Fruit fly (Drosophila melanogaster): Measurements from ENCODE around the gene CG33253.

The CG33253 gene

dm6 chrX:19166152-19166935, 16.9 kb upstream of the CG33253 start (continued):
- no peak for TF ChIP-seq CG2129 (GFP tag; IDR thresholded peaks at IDR 0.05; ENCODE audit: partially characterized antibody)
- no peak for TF ChIP-seq pfk (GFP tag; optimal IDR thresholded peaks at IDR 0.05)
- TF ChIP-seq CG7745 (tag; optimal IDR thresholded peaks at IDR 0.05), result no peak
- TF ChIP-seq amos (GFP tag; IDR thresholded peaks at IDR 0.05; ENCODE audit: partially characterized antibody), result no peak
- peak; percentile 2 for TF ChIP-seq slp2 (GFP tag; optimal IDR thresholded peaks at IDR 0.05)
- TF ChIP-seq pzg (GFP tag; optimal IDR thresholded peaks at IDR 0.05), result no peak
- TF ChIP-seq CG8089 (GFP tag; optimal IDR thresholded peaks at IDR 0.05), result no peak
- peak; percentile 52 for TF ChIP-seq CG17385 (GFP tag; optimal IDR thresholded peaks at IDR 0.05)
- no peak for TF ChIP-seq Hey (tag; optimal IDR thresholded peaks at IDR 0.05)
- no peak for TF ChIP-seq CG9876 (GFP tag; optimal IDR thresholded peaks at IDR 0.05)
- no peak for TF ChIP-seq klu (GFP tag; IDR thresholded peaks at IDR 0.05)
- TF ChIP-seq toy (GFP tag; IDR thresholded peaks at IDR 0.05), result no peak
- TF ChIP-seq inv (GFP tag; IDR thresholded peaks at IDR 0.05; ENCODE audit: partially characterized antibody), result no peak
- TF ChIP-seq CG10321 (GFP tag; IDR thresholded peaks at IDR 0.05), result no peak
- TF ChIP-seq CG14014 (GFP tag; IDR thresholded peaks at IDR 0.05), result no peak
- no peak for TF ChIP-seq Six4 (GFP tag; optimal IDR thresholded peaks at IDR 0.05)
- TF ChIP-seq NK7.1 (GFP tag; optimal IDR thresholded peaks at IDR 0.05), result no peak
- no peak for TF ChIP-seq D19B (GFP tag; optimal IDR thresholded peaks at IDR 0.05)
- TF ChIP-seq az2 (GFP tag; optimal IDR thresholded peaks at IDR 0.05), result peak; percentile 42
- TF ChIP-seq scrt (GFP tag; optimal IDR thresholded peaks at IDR 0.05), result peak; percentile 5
- no peak for TF ChIP-seq Tbp (GFP tag; optimal IDR thresholded peaks at IDR 0.05)
- TF ChIP-seq fu2 (GFP tag; optimal IDR thresholded peaks at IDR 0.05), result no peak
- TF ChIP-seq CG16815 (GFP tag; optimal IDR thresholded peaks at IDR 0.05), result peak; percentile 0
- TF ChIP-seq Med (GFP tag), result peak; percentile 41
- no peak for TF ChIP-seq chm (GFP tag; IDR thresholded peaks at IDR 0.05)
- no peak for TF ChIP-seq cas (GFP tag; IDR thresholded peaks at IDR 0.05)
- no peak for TF ChIP-seq slou (GFP tag; optimal IDR thresholded peaks at IDR 0.05)
- no peak for TF ChIP-seq CG14860 (GFP tag; IDR thresholded peaks at IDR 0.05; ENCODE audit: partially characterized antibody)
- TF ChIP-seq crp (GFP tag; optimal IDR thresholded peaks at IDR 0.05), result no peak
- peak; percentile 50 for TF ChIP-seq CG30403 (GFP tag; optimal IDR thresholded peaks at IDR 0.05)
- peak; percentile 20 for TF ChIP-seq CG1603 (tag; optimal IDR thresholded peaks at IDR 0.05)
- peak; percentile 21 for TF ChIP-seq tio (GFP tag; optimal IDR thresholded peaks at IDR 0.05)
- TF ChIP-seq Ravus (GFP tag; IDR thresholded peaks at IDR 0.05), result no peak
- no peak for TF ChIP-seq ham (GFP tag; IDR thresholded peaks at IDR 0.05)
- no peak for TF ChIP-seq CG3995 (GFP tag; optimal IDR thresholded peaks at IDR 0.05)
- no peak for TF ChIP-seq insv (GFP tag; optimal IDR thresholded peaks at IDR 0.05)
- peak in 1 of 2 experiments; percentile 68 for TF ChIP-seq Hr51 (GFP tag; optimal IDR thresholded peaks at IDR 0.05)
- TF ChIP-seq CG11504 (tag; optimal IDR thresholded peaks at IDR 0.05), result peak; percentile 74
- TF ChIP-seq NFAT (GFP tag; IDR thresholded peaks at IDR 0.05), result no peak
- peak; percentile 40; the same call in 1 of the 2 replicates for TF ChIP-seq sob (GFP tag; IDR thresholded peaks at IDR 0.05)
- no peak for TF ChIP-seq zf30C (GFP tag; optimal IDR thresholded peaks at IDR 0.05)
- no peak for TF ChIP-seq her (GFP tag; optimal IDR thresholded peaks at IDR 0.05)
- TF ChIP-seq Hmx (GFP tag; optimal IDR thresholded peaks at IDR 0.05), result no peak
- TF ChIP-seq twi (tag; optimal IDR thresholded peaks at IDR 0.05), result no peak
- TF ChIP-seq MTF-1 (GFP tag; optimal IDR thresholded peaks at IDR 0.05; ENCODE audit: borderline replicate concordance), result no peak
- TF ChIP-seq btn (GFP tag; optimal IDR thresholded peaks at IDR 0.05), result no peak
- no peak for TF ChIP-seq Atf6 (GFP tag; IDR thresholded peaks at IDR 0.05)
- peak; percentile 10 for TF ChIP-seq Fer3 (tag; optimal IDR thresholded peaks at IDR 0.05)
- TF ChIP-seq hbn (GFP tag; IDR thresholded peaks at IDR 0.05; ENCODE audit: partially characterized antibody), result no peak

All from whole organism, embryonic.